Fruit fly (Drosophila melanogaster) whole organism, embryonic: ENCODE results near the gene tst.
A peak's percentile ranks its signal among the peaks of the same experiment; 100 is the strongest.

Experiments used
- C15 ChIP-seq: fragments of 200-800 bp; sonication (Bioruptor generic); IDR thresholded peaks from 3 replicates; pipeline ENCODE4 v1.3.6; 2022; ENCODE audit warnings: missing biosample characterization, missing genetic modification characterization
- CG1024 ChIP-seq: fragments of 200-800 bp; sonication (Bioruptor generic); IDR thresholded peaks from 2 replicates; pipeline ENCODE4 v1.3.6; 2022; ENCODE audit warnings: missing biosample characterization, missing genetic modification characterization
- CG10543 ChIP-seq: fragments of 200-800 bp; sonication (Bioruptor generic); optimal IDR thresholded peaks from 3 replicates; lab custom pipeline; 2017; ENCODE audit warnings: missing biosample characterization, mild to moderate bottlenecking, missing genetic modification characterization, moderate library complexity
- CG11398 ChIP-seq: fragments of 200-800 bp; sonication (Bioruptor generic); optimal IDR thresholded peaks from 2 replicates; lab custom pipeline; 2016; ENCODE audit warnings: missing biosample characterization, missing genetic modification characterization
- CG11696 ChIP-seq: fragments of 200-800 bp; sonication (Bioruptor generic); IDR thresholded peaks from 2 replicates; pipeline ENCODE4 v1.3.6; 2022; ENCODE audit warnings: missing biosample characterization, missing genetic modification characterization
- CG13287 ChIP-seq: fragments of 200-800 bp; sonication (Bioruptor generic); IDR thresholded peaks from 2 replicates; pipeline ENCODE4 v1.3.6; 2022; ENCODE audit warnings: missing biosample characterization, missing genetic modification characterization; ENCODE audit not compliant: partially characterized antibody
- CG13894 ChIP-seq: fragments of 200-800 bp; sonication (Bioruptor generic); optimal IDR thresholded peaks from 3 replicates; lab custom pipeline; 2018; ENCODE audit warnings: missing biosample characterization, mild to moderate bottlenecking, missing genetic modification characterization, moderate library complexity
- CG15269 ChIP-seq: fragments of 200-800 bp; sonication (Bioruptor generic); optimal IDR thresholded peaks from 2 replicates; lab custom pipeline; 2018; ENCODE audit warnings: missing biosample characterization, mild to moderate bottlenecking, missing genetic modification characterization, moderate library complexity
- CG15514 ChIP-seq: fragments of 200-800 bp; sonication (Bioruptor generic); optimal IDR thresholded peaks from 3 replicates; lab custom pipeline; 2017; ENCODE audit warnings: missing biosample characterization, missing genetic modification characterization, mild to moderate bottlenecking, moderate library complexity, missing genetic modification reagents
- CG17385 ChIP-seq: fragments of 200-800 bp; sonication (Bioruptor generic); optimal IDR thresholded peaks from 3 replicates; lab custom pipeline; 2018; ENCODE audit warnings: missing biosample characterization, mild to moderate bottlenecking, missing genetic modification characterization
- CG18599 ChIP-seq: fragments of 200-800 bp; sonication (Bioruptor generic); optimal IDR thresholded peaks from 3 replicates; lab custom pipeline; 2017; ENCODE audit warnings: missing biosample characterization, missing genetic modification characterization, mild to moderate bottlenecking, moderate library complexity, missing genetic modification reagents
- CG2199 ChIP-seq: fragments of 200-800 bp; sonication (Bioruptor generic); IDR thresholded peaks from 3 replicates; pipeline ENCODE4 v1.3.6; 2022; ENCODE audit warnings: missing biosample characterization, missing genetic modification characterization
- CG30431 ChIP-seq: fragments of 200-800 bp; sonication (Bioruptor generic); optimal IDR thresholded peaks from 2 replicates; lab custom pipeline; 2017; ENCODE audit warnings: missing biosample characterization, missing genetic modification characterization
- CG34224 ChIP-seq: fragments of 200-800 bp; sonication (Bioruptor generic); IDR thresholded peaks from 3 replicates; pipeline ENCODE4 v1.3.6; 2022; ENCODE audit warnings: missing biosample characterization, missing genetic modification characterization; ENCODE audit not compliant: partially characterized antibody
- CG34376 ChIP-seq: fragments of 200-800 bp; sonication (Bioruptor generic); optimal IDR thresholded peaks from 2 replicates; lab custom pipeline; 2018; ENCODE audit warnings: missing biosample characterization, mild to moderate bottlenecking, missing genetic modification characterization
- CG3995 ChIP-seq: fragments of 200-800 bp; sonication (Bioruptor generic); optimal IDR thresholded peaks from 3 replicates; lab custom pipeline; 2016; ENCODE audit warnings: missing biosample characterization, missing genetic modification characterization
- CG4820 ChIP-seq: fragments of 200-800 bp; sonication (Bioruptor generic); optimal IDR thresholded peaks from 3 replicates; lab custom pipeline; 2016; ENCODE audit warnings: missing biosample characterization, missing genetic modification characterization
- CG6765 ChIP-seq: fragments of 200-800 bp; sonication (Bioruptor generic); optimal IDR thresholded peaks from 3 replicates; lab custom pipeline; 2017; ENCODE audit warnings: missing biosample characterization, mild to moderate bottlenecking, missing genetic modification characterization
- CG7987 ChIP-seq: fragments of 200-800 bp; sonication (Bioruptor generic); optimal IDR thresholded peaks from 2 replicates; lab custom pipeline; 2018; ENCODE audit warnings: missing biosample characterization, mild to moderate bottlenecking, missing genetic modification characterization, moderate library complexity
- CG8924 ChIP-seq: fragments of 200-800 bp; optimal IDR thresholded peaks from 3 replicates; lab custom pipeline; 2019; ENCODE audit warnings: missing biosample characterization, mild to moderate bottlenecking, missing genetic modification characterization, moderate library complexity
- Camta ChIP-seq: fragments of 200-800 bp; sonication (Bioruptor generic); optimal IDR thresholded peaks from 2 replicates; lab custom pipeline; 2016; ENCODE audit warnings: missing biosample characterization, missing genetic modification characterization
- D19B ChIP-seq: fragments of 200-800 bp; sonication (Bioruptor generic); optimal IDR thresholded peaks from 2 replicates; lab custom pipeline; 2017; ENCODE audit warnings: missing biosample characterization, mild to moderate bottlenecking, missing genetic modification characterization
- ERR ChIP-seq: fragments of 200-800 bp; sonication (Bioruptor generic); optimal IDR thresholded peaks from 2 replicates; lab custom pipeline; 2016; ENCODE audit warnings: missing biosample characterization, missing genetic modification characterization
- Fer1 ChIP-seq: fragments of 200-800 bp; sonication (Bioruptor generic); optimal IDR thresholded peaks from 2 replicates; lab custom pipeline; 2017; ENCODE audit warnings: missing biosample characterization, mild to moderate bottlenecking, missing genetic modification characterization
- GATAe ChIP-seq: fragments of 200-800 bp; sonication (Bioruptor generic); conservative IDR thresholded peaks from 2 replicates; pipeline ENCODE4 v1.3.6; 2022; ENCODE audit warnings: missing biosample characterization, missing genetic modification characterization
- Hand ChIP-seq: fragments of 200-800 bp; sonication (Bioruptor generic); optimal IDR thresholded peaks from 2 replicates; lab custom pipeline; 2017; ENCODE audit warnings: mild to moderate bottlenecking, missing biosample characterization, missing genetic modification reagents, missing genetic modification characterization
- Hey ChIP-seq: fragments of 200-800 bp; sonication (Bioruptor generic); optimal IDR thresholded peaks from 3 replicates; lab custom pipeline; 2018; ENCODE audit warnings: missing biosample characterization, mild to moderate bottlenecking, missing genetic modification characterization
- Hmx ChIP-seq: fragments of 200-800 bp; sonication (Bioruptor generic); optimal IDR thresholded peaks from 2 replicates; lab custom pipeline; 2016; ENCODE audit warnings: missing biosample characterization, missing genetic modification characterization
- Hr51 ChIP-seq, 2 experiments: fragments of 200-800 bp; sonication (Bioruptor generic); optimal IDR thresholded peaks; 2 replicates in 1 of 2; 3 replicates in 1 of 2; lab custom pipeline; 2016 to 2018; ENCODE audit warnings: missing biosample characterization in 2 of 2, missing genetic modification characterization in 2 of 2, mild to moderate bottlenecking in 1 of 2, moderate library complexity in 1 of 2
- NfI ChIP-seq: fragments of 200-800 bp; sonication (Bioruptor generic); optimal IDR thresholded peaks from 3 replicates; lab custom pipeline; 2018; ENCODE audit warnings: missing biosample characterization, mild to moderate bottlenecking, missing genetic modification characterization, moderate library complexity
- amos ChIP-seq: fragments of 200-800 bp; sonication (Bioruptor generic); IDR thresholded peaks from 2 replicates; pipeline ENCODE4 v1.3.6; 2022; ENCODE audit warnings: missing biosample characterization, missing genetic modification characterization; ENCODE audit not compliant: partially characterized antibody
- ara ChIP-seq: fragments of 200-800 bp; sonication (Bioruptor generic); IDR thresholded peaks from 2 replicates; pipeline ENCODE4 v1.3.6; 2022; ENCODE audit warnings: missing biosample characterization, missing genetic modification characterization
- bcd ChIP-seq: fragments of 200-800 bp; sonication (Bioruptor generic); optimal IDR thresholded peaks from 2 replicates; lab custom pipeline; 2017; ENCODE audit warnings: missing biosample characterization, mild to moderate bottlenecking, missing genetic modification characterization
- btn ChIP-seq: fragments of 200-800 bp; sonication (Bioruptor generic); optimal IDR thresholded peaks from 2 replicates; lab custom pipeline; 2016; ENCODE audit warnings: missing biosample characterization, missing genetic modification characterization
- dan ChIP-seq: fragments of 200-800 bp; sonication (Bioruptor generic); IDR thresholded peaks from 2 replicates; pipeline ENCODE4 v1.3.6; 2022; ENCODE audit warnings: missing biosample characterization, missing genetic modification characterization
- dmrt11E ChIP-seq: fragments of 200-800 bp; sonication (Bioruptor generic); optimal IDR thresholded peaks from 3 replicates; lab custom pipeline; 2018; ENCODE audit warnings: missing biosample characterization, mild to moderate bottlenecking, missing genetic modification characterization, moderate library complexity
- dysf ChIP-seq: fragments of 200-800 bp; sonication (Bioruptor generic); IDR thresholded peaks from 3 replicates; pipeline ENCODE4 v1.3.6; 2022; ENCODE audit warnings: missing biosample characterization, missing genetic modification characterization
- ems ChIP-seq: fragments of 200-800 bp; sonication (Bioruptor generic); optimal IDR thresholded peaks from 3 replicates; lab custom pipeline; 2016; ENCODE audit warnings: missing biosample characterization, missing genetic modification characterization
- fd102C ChIP-seq: fragments of 200-800 bp; sonication (Bioruptor generic); optimal IDR thresholded peaks from 2 replicates; lab custom pipeline; 2018; ENCODE audit warnings: missing biosample characterization, mild to moderate bottlenecking, missing genetic modification characterization, moderate library complexity
- fru ChIP-seq: fragments of >200 bp; optimal IDR thresholded peaks from 2 replicates; lab custom pipeline; 2017
- grn ChIP-seq: fragments of 200-800 bp; sonication (Bioruptor generic); optimal IDR thresholded peaks from 3 replicates; lab custom pipeline; 2017; ENCODE audit warnings: missing biosample characterization, missing genetic modification characterization
- jing ChIP-seq: fragments of 200-800 bp; sonication (Bioruptor generic); optimal IDR thresholded peaks from 2 replicates; lab custom pipeline; 2018; ENCODE audit warnings: missing biosample characterization, mild to moderate bottlenecking, missing genetic modification characterization
- ken ChIP-seq: fragments of 200-800 bp; sonication (Bioruptor generic); IDR thresholded peaks from 3 replicates; pipeline ENCODE4 v1.3.6; 2022; ENCODE audit warnings: missing biosample characterization, missing genetic modification characterization
- lab ChIP-seq: fragments of 200-800 bp; sonication (Bioruptor generic); optimal IDR thresholded peaks from 3 replicates; lab custom pipeline; 2017; ENCODE audit warnings: missing biosample characterization, missing genetic modification characterization, mild to moderate bottlenecking, moderate library complexity, missing genetic modification reagents
- lmd ChIP-seq: fragments of 200-800 bp; sonication (Bioruptor generic); IDR thresholded peaks from 2 replicates; pipeline ENCODE4 v1.3.6; 2022; ENCODE audit warnings: missing biosample characterization, missing genetic modification characterization
- mld ChIP-seq: fragments of 200-800 bp; sonication (Bioruptor generic); IDR thresholded peaks from 3 replicates; pipeline ENCODE4 v1.3.6; 2022; ENCODE audit warnings: missing biosample characterization, missing genetic modification characterization; ENCODE audit not compliant: partially characterized antibody
- onecut ChIP-seq: fragments of 200-800 bp; sonication (Bioruptor generic); IDR thresholded peaks from 2 replicates; pipeline ENCODE4 v1.3.6; 2022; ENCODE audit warnings: missing biosample characterization, missing genetic modification characterization
- sob ChIP-seq: fragments of 200-800 bp; sonication (Bioruptor generic); IDR thresholded peaks from 2 replicates; pipeline ENCODE4 v1.3.6; 2022; ENCODE audit warnings: missing biosample characterization, missing genetic modification characterization
- tup ChIP-seq: fragments of 200-800 bp; sonication (Bioruptor generic); optimal IDR thresholded peaks from 2 replicates; lab custom pipeline; 2016; ENCODE audit warnings: missing biosample characterization, mild to moderate bottlenecking, missing genetic modification characterization, moderate library complexity
- vfl ChIP-seq: fragments of 200-800 bp; sonication (Bioruptor generic); optimal IDR thresholded peaks from 2 replicates; lab custom pipeline; 2016; ENCODE audit warnings: missing biosample characterization, missing genetic modification characterization
- zfh2 ChIP-seq: fragments of 200-800 bp; sonication (Bioruptor generic); optimal IDR thresholded peaks from 2 replicates; lab custom pipeline; 2016; ENCODE audit warnings: missing biosample characterization, missing genetic modification characterization

Gene tst

DNA sequence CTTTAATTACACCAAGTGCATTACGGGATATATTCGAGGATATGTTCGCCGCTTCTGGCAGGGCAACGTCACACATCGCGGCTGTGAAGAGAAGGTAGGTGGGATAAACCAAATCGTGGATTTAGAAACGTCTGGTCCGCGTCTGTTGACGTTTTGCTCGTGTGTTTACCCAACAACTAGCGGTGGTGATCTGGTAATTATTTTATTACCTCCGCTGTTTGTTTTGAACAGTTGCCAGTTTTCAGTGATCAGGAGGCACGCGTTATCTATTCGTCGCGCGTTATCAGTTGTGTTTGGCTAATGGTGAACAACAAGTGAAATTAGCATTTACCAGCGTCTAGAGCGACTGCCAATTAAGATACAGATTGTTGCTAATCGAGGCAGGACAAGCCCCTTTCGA lies 43.6 kb downstream of the tst start (continued):
- TF ChIP-seq CG13287 (GFP tag; lab: Robert Waterston, UW) = no peak
- no peak for TF ChIP-seq CG11696 (GFP tag; lab: Robert Waterston, UW)
- TF ChIP-seq onecut = peak; percentile 21
- no peak for TF ChIP-seq C15 (GFP tag; lab: Robert Waterston, UW)
- TF ChIP-seq fru (lab: Kevin White, UChicago) = no peak
- no peak for TF ChIP-seq lmd (GFP tag; lab: Robert Waterston, UW)
- peak; percentile 42 for TF ChIP-seq Hand
- no peak for TF ChIP-seq mld (GFP tag; lab: Robert Waterston, UW)
- TF ChIP-seq zfh2 (GFP tag; lab: Kevin White, UChicago) = no peak
- TF ChIP-seq CG4820 (GFP tag; lab: Kevin White, UChicago) = no peak
- TF ChIP-seq fd102C = no peak
- TF ChIP-seq grn (GFP tag; lab: Kevin White, UChicago) = peak; percentile 43
- TF ChIP-seq CG15269 (tag; lab: Kevin White, UChicago) = peak; percentile 27
- TF ChIP-seq CG15514 (GFP tag; lab: Kevin White, UChicago) = peak; percentile 62
- TF ChIP-seq ems (GFP tag; lab: Kevin White, UChicago) = peak; percentile 26
- TF ChIP-seq CG17385 (GFP tag; lab: Kevin White, UChicago) = peak; percentile 45
- no peak for TF ChIP-seq CG2199 (GFP tag; lab: Robert Waterston, UW)
- peak; percentile 65 for TF ChIP-seq CG7987 (GFP tag; lab: Kevin White, UChicago)
- no peak for TF ChIP-seq amos (GFP tag; lab: Robert Waterston, UW)
- TF ChIP-seq CG18599 (GFP tag; lab: Kevin White, UChicago) = peak; percentile 86
- TF ChIP-seq ara (GFP tag; lab: Robert Waterston, UW) = no peak
- TF ChIP-seq ken = no peak
- TF ChIP-seq dan = no peak
- peak; percentile 40 for TF ChIP-seq tup
- TF ChIP-seq CG34376 (GFP tag; lab: Kevin White, UChicago) = peak; percentile 79
- TF ChIP-seq Hey = peak; percentile 57
- peak; percentile 69 for TF ChIP-seq CG6765 (GFP tag; lab: Kevin White, UChicago)
- no peak for TF ChIP-seq CG1024 (GFP tag; lab: Robert Waterston, UW)
- TF ChIP-seq CG10543 (GFP tag; lab: Kevin White, UChicago) = peak; percentile 89
- peak; percentile 61; the same call in 1 of the 2 replicates for TF ChIP-seq sob (GFP tag; lab: Robert Waterston, UW)
- TF ChIP-seq GATAe (GFP tag; lab: Robert Waterston, UW) = no peak
- TF ChIP-seq Camta = no peak
- peak; percentile 21 for TF ChIP-seq D19B (GFP tag; lab: Kevin White, UChicago)
- peak; percentile 17 for TF ChIP-seq CG8924 (tag; lab: Kevin White, UChicago)
- peak; percentile 82 for TF ChIP-seq Fer1 (GFP tag; lab: Kevin White, UChicago)
- no peak for TF ChIP-seq btn
- peak; percentile 29 for TF ChIP-seq CG11398 (GFP tag; lab: Kevin White, UChicago)
- peak; percentile 73 for TF ChIP-seq CG13894 (tag; lab: Kevin White, UChicago)
- no peak for TF ChIP-seq dysf
- no peak for TF ChIP-seq Hmx
- peak; percentile 3 for TF ChIP-seq vfl (GFP tag; lab: Kevin White, UChicago)
- TF ChIP-seq dmrt11E (tag; lab: Kevin White, UChicago) = peak; percentile 5
- peak; percentile 16 for TF ChIP-seq CG3995 (GFP tag; lab: Kevin White, UChicago)
- TF ChIP-seq bcd = peak; percentile 12
- TF ChIP-seq lab (GFP tag; lab: Kevin White, UChicago) = peak; percentile 87
- no peak for TF ChIP-seq CG34224 (GFP tag; lab: Robert Waterston, UW)
- TF ChIP-seq ERR = peak; percentile 7
- no peak for TF ChIP-seq CG30431 (GFP tag; lab: Kevin White, UChicago)
- no peak for TF ChIP-seq jing (GFP tag; lab: Kevin White, UChicago)
- TF ChIP-seq Hr51 (GFP tag; optimal IDR thresholded peaks at IDR 0.05; lab: Kevin White, UChicago) = peak in 1 of 2 experiments; percentile 12
- peak; percentile 8 for TF ChIP-seq NfI
